Fruit fly (Drosophila melanogaster): ENCODE measurements around the gene Rhau.

Gene Rhau

dm6 chr2L:20774464-20774863, 16.7 kb upstream of the Rhau start:
- TF ChIP-seq CG8478 (optimal IDR thresholded peaks at IDR 0.05): no peak
- TF ChIP-seq EcR (GFP tag; optimal IDR thresholded peaks at IDR 0.05): no peak
- no peak for TF ChIP-seq psq (optimal IDR thresholded peaks at IDR 0.05)
- TF ChIP-seq usp (GFP tag; optimal IDR thresholded peaks at IDR 0.05): no peak
- TF ChIP-seq pan (optimal IDR thresholded peaks at IDR 0.05): no peak
- no peak for TF ChIP-seq Dll (optimal IDR thresholded peaks at IDR 0.05)

- TF ChIP-seq pan (optimal IDR thresholded peaks at IDR 0.05): no peak
- no peak for TF ChIP-seq usp (GFP tag; optimal IDR thresholded peaks at IDR 0.05)
- TF ChIP-seq CG8478 (optimal IDR thresholded peaks at IDR 0.05): no peak
- no peak for TF ChIP-seq Dll (optimal IDR thresholded peaks at IDR 0.05)
- TF ChIP-seq EcR (GFP tag; optimal IDR thresholded peaks at IDR 0.05): no peak
- TF ChIP-seq psq (optimal IDR thresholded peaks at IDR 0.05): no peak
Measured at dm6 chr2L:20773453-20774054, 15.8 kb upstream of the Rhau start.

DNA sequence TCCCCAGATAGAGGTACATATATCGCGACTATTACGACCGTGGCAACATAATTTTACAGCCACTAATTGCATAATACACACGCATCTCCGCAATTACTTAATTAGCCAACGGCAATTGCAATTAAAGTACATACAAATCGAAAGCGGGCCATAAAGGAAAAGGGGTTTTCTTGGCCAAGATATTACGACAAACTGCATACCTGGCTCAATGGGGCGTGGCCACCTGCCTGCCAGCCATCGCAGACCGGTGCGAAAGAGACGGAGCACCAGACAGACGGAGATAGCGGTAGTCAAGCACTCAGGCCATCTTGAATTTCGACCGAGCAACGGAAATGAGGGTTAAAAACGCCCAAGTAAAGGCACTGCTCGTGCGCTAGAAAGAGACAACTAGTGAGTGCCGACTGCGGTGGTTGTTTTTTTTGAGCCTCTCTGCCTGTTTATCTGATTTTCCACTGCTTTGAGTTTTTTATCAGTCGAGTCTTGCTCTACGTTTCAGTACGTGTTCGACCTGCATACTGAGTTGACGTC, 12.5 kb upstream of the Rhau start, which contains the start of gene cad:
Gene cad, plus strand, starts transcription at position 490 of the 528 bp plus-strand sequence.
- TF ChIP-seq Dll (optimal IDR thresholded peaks at IDR 0.05) (peak; percentile 30), pan (optimal IDR thresholded peaks at IDR 0.05) (no peak), CG8478 (optimal IDR thresholded peaks at IDR 0.05) (peak; percentile 97)

dm6 chr2L:20768568-20769071, 10.8 kb upstream of the Rhau start:
- TF ChIP-seq pan (optimal IDR thresholded peaks at IDR 0.05): no peak
- no peak for TF ChIP-seq Dll (optimal IDR thresholded peaks at IDR 0.05)
- TF ChIP-seq psq (optimal IDR thresholded peaks at IDR 0.05): no peak
- TF ChIP-seq EcR (GFP tag; optimal IDR thresholded peaks at IDR 0.05): no peak

DNA sequence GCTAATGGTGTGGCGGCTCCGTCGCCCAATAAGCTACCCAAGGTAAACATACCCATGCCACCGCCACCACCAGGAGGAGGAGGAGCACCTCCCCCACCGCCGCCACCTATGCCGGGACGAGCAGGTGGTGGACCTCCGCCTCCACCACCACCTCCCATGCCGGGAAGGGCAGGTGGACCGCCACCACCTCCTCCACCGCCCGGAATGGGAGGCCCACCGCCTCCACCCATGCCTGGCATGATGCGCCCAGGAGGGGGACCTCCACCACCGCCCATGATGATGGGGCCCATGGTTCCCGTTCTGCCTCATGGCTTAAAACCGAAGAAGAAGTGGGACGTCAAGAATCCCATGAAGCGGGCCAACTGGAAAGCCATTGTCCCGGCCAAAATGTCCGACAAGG, 6.9 kb upstream of the Rhau start:
- TF ChIP-seq CG8478 (optimal IDR thresholded peaks at IDR 0.05) (no peak), usp (GFP tag; optimal IDR thresholded peaks at IDR 0.05) (no peak), psq (optimal IDR thresholded peaks at IDR 0.05) (no peak)

DNA sequence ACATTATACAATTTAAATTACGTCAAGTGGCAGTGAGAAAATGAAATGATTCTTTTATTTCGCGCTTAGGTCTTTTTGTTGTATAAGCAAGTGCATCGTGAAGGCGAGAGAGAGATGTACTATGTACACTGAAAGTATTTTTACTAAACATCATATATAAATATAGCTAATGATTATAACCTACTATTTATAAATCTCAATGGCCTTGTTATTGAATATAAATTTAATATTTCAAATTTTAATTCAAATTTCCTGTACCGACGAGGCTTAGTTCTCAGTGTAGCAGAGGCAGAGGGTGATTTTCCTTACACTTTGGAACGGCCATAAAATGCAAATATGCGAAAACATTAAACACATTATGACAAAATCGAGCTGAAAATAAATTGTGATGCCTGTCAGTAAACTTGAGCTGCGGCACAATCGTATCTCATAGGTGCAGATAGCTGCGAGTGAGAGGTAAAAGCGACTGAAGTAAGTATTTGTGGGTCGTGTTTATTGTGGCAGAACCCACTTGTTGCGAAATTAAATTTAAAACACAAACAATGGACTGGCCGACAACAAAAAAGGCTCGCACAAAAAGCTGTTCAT, 4.3 kb upstream of the Rhau start:
- TF ChIP-seq EcR (GFP tag; optimal IDR thresholded peaks at IDR 0.05): no peak
- TF ChIP-seq psq (optimal IDR thresholded peaks at IDR 0.05): no peak
- no peak for TF ChIP-seq Dll (optimal IDR thresholded peaks at IDR 0.05)
- no peak for TF ChIP-seq usp (GFP tag; optimal IDR thresholded peaks at IDR 0.05)
- TF ChIP-seq pan (optimal IDR thresholded peaks at IDR 0.05): no peak
- no peak for TF ChIP-seq CG8478 (optimal IDR thresholded peaks at IDR 0.05)

- no peak for TF ChIP-seq Dll (optimal IDR thresholded peaks at IDR 0.05)
- TF ChIP-seq usp (GFP tag; optimal IDR thresholded peaks at IDR 0.05): no peak
- TF ChIP-seq CG8478 (optimal IDR thresholded peaks at IDR 0.05): no peak
- TF ChIP-seq EcR (GFP tag; optimal IDR thresholded peaks at IDR 0.05): no peak
- no peak for TF ChIP-seq psq (optimal IDR thresholded peaks at IDR 0.05)
- TF ChIP-seq pan (optimal IDR thresholded peaks at IDR 0.05): no peak
Measured at dm6 chr2L:20760956-20761355, 3.2 kb upstream of the Rhau start.

- no peak for TF ChIP-seq usp (GFP tag; optimal IDR thresholded peaks at IDR 0.05)
- TF ChIP-seq EcR (GFP tag; optimal IDR thresholded peaks at IDR 0.05): no peak
- no peak for TF ChIP-seq Dll (optimal IDR thresholded peaks at IDR 0.05)
- no peak for TF ChIP-seq CG8478 (optimal IDR thresholded peaks at IDR 0.05)
- no peak for TF ChIP-seq pan (optimal IDR thresholded peaks at IDR 0.05)
- TF ChIP-seq psq (optimal IDR thresholded peaks at IDR 0.05): no peak
Measured at dm6 chr2L:20759809-20760485, 2.2 kb upstream of the Rhau start.

- TF ChIP-seq CG8478 (optimal IDR thresholded peaks at IDR 0.05): no peak
- no peak for TF ChIP-seq pan (optimal IDR thresholded peaks at IDR 0.05)
- no peak for TF ChIP-seq usp (GFP tag; optimal IDR thresholded peaks at IDR 0.05)
- TF ChIP-seq EcR (GFP tag; optimal IDR thresholded peaks at IDR 0.05): no peak
- TF ChIP-seq Dll (optimal IDR thresholded peaks at IDR 0.05): no peak
- no peak for TF ChIP-seq psq (optimal IDR thresholded peaks at IDR 0.05)
Measured at dm6 chr2L:20758847-20759465, 1.2 kb upstream of the Rhau start.

- TF ChIP-seq CG8478 (optimal IDR thresholded peaks at IDR 0.05): no peak
- no peak for TF ChIP-seq Dll (optimal IDR thresholded peaks at IDR 0.05)
- no peak for TF ChIP-seq psq (optimal IDR thresholded peaks at IDR 0.05)
- TF ChIP-seq EcR (GFP tag; optimal IDR thresholded peaks at IDR 0.05): no peak
- TF ChIP-seq pan (optimal IDR thresholded peaks at IDR 0.05): no peak
- no peak for TF ChIP-seq usp (GFP tag; optimal IDR thresholded peaks at IDR 0.05)
Measured at dm6 chr2L:20758188-20758846, 532 bp upstream of the Rhau start.

DNA sequence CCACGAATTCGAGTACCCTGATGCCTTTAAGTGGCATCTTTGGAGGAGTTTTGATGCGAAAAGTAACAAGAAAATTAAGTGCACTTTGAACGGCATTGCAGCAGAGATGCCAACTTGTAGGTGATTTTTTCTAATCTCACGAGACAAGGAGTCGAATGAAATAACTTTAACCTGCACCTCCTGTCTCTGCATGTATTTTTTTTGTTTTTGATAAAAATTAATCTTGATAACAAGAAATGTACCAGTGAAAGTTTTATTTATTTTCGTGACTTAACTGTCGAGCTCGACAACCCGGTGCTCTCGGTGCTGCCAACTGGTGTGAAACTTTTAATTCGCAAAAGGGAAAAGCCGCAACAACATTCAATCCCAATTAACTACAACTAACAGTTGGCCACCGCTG, 5.6 kb downstream of the Rhau start, which contains the start of the genes Amacr and Ns4:
Gene Amacr, minus strand, starts transcription at position 182 of the 400 bp plus-strand sequence.
Gene Ns4, plus strand, starts transcription at position 317 of the 400 bp plus-strand sequence.
- no peak for TF ChIP-seq pan (optimal IDR thresholded peaks at IDR 0.05)
- no peak for TF ChIP-seq psq (optimal IDR thresholded peaks at IDR 0.05)
- TF ChIP-seq usp (GFP tag; optimal IDR thresholded peaks at IDR 0.05): no peak
- no peak for TF ChIP-seq CG8478 (optimal IDR thresholded peaks at IDR 0.05)
- TF ChIP-seq EcR (GFP tag; optimal IDR thresholded peaks at IDR 0.05): no peak
- TF ChIP-seq Dll (optimal IDR thresholded peaks at IDR 0.05): no peak
